Fruit fly (Drosophila melanogaster): ENCODE data around the gene Arp3.

DNA sequence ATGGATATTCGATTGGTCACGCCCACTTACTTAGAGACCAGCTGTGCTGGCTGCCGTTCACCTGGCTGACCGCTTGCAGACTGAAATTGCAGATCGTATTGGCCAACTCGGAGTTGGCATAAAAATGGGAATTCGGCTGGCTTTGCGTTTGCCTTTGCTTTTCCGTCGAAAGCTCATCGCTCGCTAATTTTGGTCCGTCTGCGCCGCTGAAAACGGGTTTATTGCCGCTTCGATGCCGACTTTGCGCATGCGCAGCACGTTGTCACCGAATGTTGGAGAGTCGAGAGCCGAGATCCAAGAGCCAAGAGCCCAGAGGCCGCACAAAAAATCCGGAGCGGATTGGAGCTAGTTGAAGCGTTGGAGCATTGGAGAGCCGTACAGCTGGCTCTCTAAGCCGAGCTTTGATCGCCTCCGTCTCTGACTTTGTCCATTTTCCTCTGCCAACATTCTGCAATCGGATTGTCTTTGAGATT, 36.1 kb upstream of the Arp3 start, which contains the start of gene CG13676:
- TF ChIP-seq CG16779 (tag; optimal IDR thresholded peaks at IDR 0.05) (no peak), Sox102F (GFP tag; optimal IDR thresholded peaks at IDR 0.05) (no peak), fd85E (GFP tag; optimal IDR thresholded peaks at IDR 0.05) (no peak), dsx (GFP tag; optimal IDR thresholded peaks at IDR 0.05; ENCODE audit: poor library complexity, severe bottlenecking) (no peak), Met (GFP tag; optimal IDR thresholded peaks at IDR 0.05) (no peak), CG6792 (GFP tag; optimal IDR thresholded peaks at IDR 0.05) (no peak)

Measured in whole organism, prepupa.